Fruit fly (Drosophila melanogaster) whole organism, embryonic: Measurements from ENCODE around the gene CG31638.

Experiments used
- Atf3 ChIP-seq: fragments of 200-800 bp; sonication (Bioruptor generic); optimal IDR thresholded peaks from 3 replicates; lab custom pipeline; 2016; ENCODE audit warnings: missing biosample characterization, missing genetic modification characterization
- CG1024 ChIP-seq: fragments of 200-800 bp; sonication (Bioruptor generic); IDR thresholded peaks from 2 replicates; pipeline ENCODE4 v1.3.6; 2022; ENCODE audit warnings: missing biosample characterization, missing genetic modification characterization
- CG10366 ChIP-seq: fragments of 200-800 bp; sonication (Bioruptor generic); IDR thresholded peaks from 2 replicates; pipeline ENCODE4 v1.3.6; 2022; ENCODE audit warnings: missing biosample characterization, missing genetic modification characterization
- CG11398 ChIP-seq: fragments of 200-800 bp; sonication (Bioruptor generic); optimal IDR thresholded peaks from 2 replicates; lab custom pipeline; 2016; ENCODE audit warnings: missing biosample characterization, missing genetic modification characterization
- CG11696 ChIP-seq: fragments of 200-800 bp; sonication (Bioruptor generic); IDR thresholded peaks from 2 replicates; pipeline ENCODE4 v1.3.6; 2022; ENCODE audit warnings: missing biosample characterization, missing genetic modification characterization
- CG13287 ChIP-seq: fragments of 200-800 bp; sonication (Bioruptor generic); IDR thresholded peaks from 2 replicates; pipeline ENCODE4 v1.3.6; 2022; ENCODE audit warnings: missing biosample characterization, missing genetic modification characterization; ENCODE audit not compliant: partially characterized antibody
- CG14441 ChIP-seq: fragments of 200-800 bp; sonication (Bioruptor generic); IDR thresholded peaks from 2 replicates; pipeline ENCODE4 v1.3.6; 2022; ENCODE audit warnings: missing biosample characterization, missing genetic modification characterization
- CG16815 ChIP-seq: fragments of 200-800 bp; sonication (Bioruptor generic); optimal IDR thresholded peaks from 3 replicates; lab custom pipeline; 2017; ENCODE audit warnings: missing biosample characterization, mild to moderate bottlenecking, missing genetic modification characterization
- CG17359 ChIP-seq: fragments of 200-800 bp; sonication (Bioruptor generic); optimal IDR thresholded peaks from 3 replicates; lab custom pipeline; 2018; ENCODE audit warnings: missing biosample characterization, mild to moderate bottlenecking, missing genetic modification characterization, moderate library complexity
- CG18619 ChIP-seq: fragments of 200-800 bp; sonication (Bioruptor generic); optimal IDR thresholded peaks from 3 replicates; lab custom pipeline; 2017; ENCODE audit warnings: missing biosample characterization, mild to moderate bottlenecking, missing genetic modification characterization
- CG30403 ChIP-seq: fragments of 200-800 bp; sonication (Bioruptor generic); optimal IDR thresholded peaks from 3 replicates; lab custom pipeline; 2016; ENCODE audit warnings: missing biosample characterization, missing genetic modification characterization
- CG31388 ChIP-seq: fragments of 200-800 bp; sonication (Bioruptor generic); optimal IDR thresholded peaks from 2 replicates; lab custom pipeline; 2016; ENCODE audit warnings: missing biosample characterization, missing genetic modification characterization
- CG3838 ChIP-seq: fragments of 200-800 bp; sonication (Bioruptor generic); optimal IDR thresholded peaks from 3 replicates; lab custom pipeline; 2016; ENCODE audit warnings: missing biosample characterization, missing genetic modification characterization
- CG4404 ChIP-seq: fragments of 200-800 bp; sonication (Bioruptor generic); IDR thresholded peaks from 2 replicates; pipeline ENCODE4 v1.3.6; 2022; ENCODE audit warnings: missing biosample characterization, missing genetic modification characterization
- CG8089 ChIP-seq: fragments of 200-800 bp; sonication (Bioruptor generic); optimal IDR thresholded peaks from 3 replicates; lab custom pipeline; 2016; ENCODE audit warnings: missing biosample characterization, missing genetic modification characterization
- Dbx ChIP-seq: fragments of 200-800 bp; sonication (Bioruptor generic); IDR thresholded peaks from 3 replicates; pipeline ENCODE4 v1.3.6; 2022; ENCODE audit warnings: missing biosample characterization, missing genetic modification characterization
- Dref ChIP-seq: fragments of 200-800 bp; sonication (Bioruptor generic); IDR thresholded peaks from 2 replicates; pipeline ENCODE4 v1.3.6; 2022; ENCODE audit warnings: missing biosample characterization, missing genetic modification characterization
- Ets65A ChIP-seq: fragments of 200-800 bp; sonication (Bioruptor generic); peaks from one replicate; lab custom pipeline; 2016; ENCODE audit warnings: missing biosample characterization, missing genetic modification characterization
- Gug ChIP-seq: fragments of 200-800 bp; sonication (Bioruptor generic); IDR thresholded peaks from 4 replicates; pipeline ENCODE4 v1.3.6; 2022; ENCODE audit warnings: missing biosample characterization, missing genetic modification characterization
- HLH3B ChIP-seq: fragments of 200-800 bp; sonication (Bioruptor generic); IDR thresholded peaks from 2 replicates; pipeline ENCODE4 v1.3.6; 2022; ENCODE audit warnings: missing biosample characterization, missing genetic modification characterization
- Hey ChIP-seq: fragments of 200-800 bp; sonication (Bioruptor generic); optimal IDR thresholded peaks from 3 replicates; lab custom pipeline; 2018; ENCODE audit warnings: missing biosample characterization, mild to moderate bottlenecking, missing genetic modification characterization
- HmgD ChIP-seq: fragments of 200-800 bp; sonication (Bioruptor generic); optimal IDR thresholded peaks from 3 replicates; lab custom pipeline; 2016; ENCODE audit warnings: missing biosample characterization, missing genetic modification characterization
- Hsf ChIP-seq: fragments of 200-800 bp; sonication (Bioruptor generic); optimal IDR thresholded peaks from 3 replicates; lab custom pipeline; 2016; ENCODE audit warnings: missing biosample characterization, missing genetic modification characterization
- Mad ChIP-seq: fragments of 200-800 bp; sonication (Bioruptor generic); optimal IDR thresholded peaks from 2 replicates; lab custom pipeline; 2016; ENCODE audit warnings: missing biosample characterization, missing genetic modification characterization
- Opbp ChIP-seq: fragments of 200-800 bp; sonication (Bioruptor generic); IDR thresholded peaks from 3 replicates; pipeline ENCODE4 v1.3.6; 2022; ENCODE audit warnings: missing biosample characterization, missing genetic modification characterization; ENCODE audit not compliant: partially characterized antibody
- Poxn ChIP-seq: fragments of 200-800 bp; sonication (Bioruptor generic); IDR thresholded peaks from 2 replicates; pipeline ENCODE4 v1.3.6; 2022; ENCODE audit warnings: missing biosample characterization, missing genetic modification characterization
- Sry-δ ChIP-seq: fragments of 200-800 bp; sonication (Bioruptor generic); optimal IDR thresholded peaks from 2 replicates; lab custom pipeline; 2016; ENCODE audit warnings: missing biosample characterization, missing genetic modification characterization
- TFAM ChIP-seq: fragments of 200-800 bp; sonication (Bioruptor generic); optimal IDR thresholded peaks from 2 replicates; lab custom pipeline; 2017; ENCODE audit warnings: missing biosample characterization, missing genetic modification characterization, inconsistent platforms
- Vsx1 ChIP-seq: fragments of 200-800 bp; sonication (Bioruptor generic); optimal IDR thresholded peaks from 2 replicates; lab custom pipeline; 2017; ENCODE audit warnings: missing biosample characterization, mild to moderate bottlenecking, missing genetic modification characterization, missing genetic modification reagents
- Xbp1 ChIP-seq: fragments of 200-800 bp; sonication (Bioruptor generic); optimal IDR thresholded peaks from 3 replicates; lab custom pipeline; 2016; ENCODE audit warnings: missing biosample characterization, mild to moderate bottlenecking, missing genetic modification characterization
- ac ChIP-seq: fragments of 200-800 bp; sonication (Bioruptor generic); optimal IDR thresholded peaks from 3 replicates; lab custom pipeline; 2017; ENCODE audit warnings: missing biosample characterization, mild to moderate bottlenecking, missing genetic modification characterization
- az2 ChIP-seq: fragments of 200-800 bp; sonication (Bioruptor generic); optimal IDR thresholded peaks from 3 replicates; lab custom pipeline; 2016; ENCODE audit warnings: missing biosample characterization, missing genetic modification characterization
- bowl ChIP-seq: fragments of 200-800 bp; sonication (Bioruptor generic); IDR thresholded peaks from 2 replicates; pipeline ENCODE4 v1.3.6; 2022; ENCODE audit warnings: missing biosample characterization, missing genetic modification characterization
- ewg ChIP-seq: fragments of 200-800 bp; sonication (Bioruptor generic); optimal IDR thresholded peaks from 3 replicates; lab custom pipeline; 2017; ENCODE audit warnings: mild to moderate bottlenecking, missing biosample characterization, missing genetic modification reagents, missing genetic modification characterization
- fd96Cb ChIP-seq: fragments of 200-800 bp; sonication (Bioruptor generic); optimal IDR thresholded peaks from 2 replicates; lab custom pipeline; 2018; ENCODE audit warnings: missing biosample characterization, mild to moderate bottlenecking, missing genetic modification characterization, moderate library complexity
- gfzf ChIP-seq: fragments of 200-800 bp; sonication (Bioruptor generic); optimal IDR thresholded peaks from 2 replicates; lab custom pipeline; 2016; ENCODE audit warnings: missing biosample characterization, mild to moderate bottlenecking, missing genetic modification characterization, moderate library complexity
- grn ChIP-seq: fragments of 200-800 bp; sonication (Bioruptor generic); optimal IDR thresholded peaks from 3 replicates; lab custom pipeline; 2017; ENCODE audit warnings: missing biosample characterization, missing genetic modification characterization
- gro ChIP-seq: fragments of 200-800 bp; sonication (Bioruptor generic); optimal IDR thresholded peaks from 2 replicates; lab custom pipeline; 2016; ENCODE audit warnings: missing biosample characterization, missing genetic modification characterization
- ham ChIP-seq: fragments of 200-800 bp; sonication (Bioruptor generic); IDR thresholded peaks from 2 replicates; pipeline ENCODE4 v1.3.6; 2022; ENCODE audit warnings: missing biosample characterization, missing genetic modification characterization
- hbn ChIP-seq: fragments of 200-800 bp; sonication (Bioruptor generic); IDR thresholded peaks from 2 replicates; pipeline ENCODE4 v1.3.6; 2022; ENCODE audit warnings: missing biosample characterization, missing genetic modification characterization; ENCODE audit not compliant: partially characterized antibody
- mld ChIP-seq: fragments of 200-800 bp; sonication (Bioruptor generic); IDR thresholded peaks from 3 replicates; pipeline ENCODE4 v1.3.6; 2022; ENCODE audit warnings: missing biosample characterization, missing genetic modification characterization; ENCODE audit not compliant: partially characterized antibody
- nmo ChIP-seq: fragments of 200-800 bp; sonication (Bioruptor generic); optimal IDR thresholded peaks from 2 replicates; lab custom pipeline; 2018; ENCODE audit warnings: missing biosample characterization, mild to moderate bottlenecking, missing genetic modification characterization, moderate library complexity
- oc ChIP-seq: fragments of 200-800 bp; sonication (Bioruptor generic); optimal IDR thresholded peaks from 2 replicates; lab custom pipeline; 2018; ENCODE audit warnings: missing biosample characterization, mild to moderate bottlenecking, missing genetic modification characterization, moderate library complexity
- org-1 ChIP-seq: fragments of 200-800 bp; sonication (Bioruptor generic); optimal IDR thresholded peaks from 2 replicates; lab custom pipeline; 2017; ENCODE audit warnings: missing biosample characterization, missing genetic modification characterization
- peb ChIP-seq: fragments of 200-800 bp; sonication (Bioruptor generic); IDR thresholded peaks from 2 replicates; pipeline ENCODE4 v1.3.6; 2022; ENCODE audit warnings: missing biosample characterization, missing genetic modification characterization
- pros ChIP-seq: fragments of 200-800 bp; sonication (Bioruptor generic); optimal IDR thresholded peaks from 3 replicates; lab custom pipeline; 2019; ENCODE audit warnings: missing biosample characterization, mild to moderate bottlenecking, missing genetic modification characterization, moderate library complexity
- rib ChIP-seq: fragments of 200-800 bp; sonication (Bioruptor generic); IDR thresholded peaks from 2 replicates; pipeline ENCODE4 v1.3.6; 2022; ENCODE audit warnings: missing biosample characterization, missing genetic modification characterization
- seq ChIP-seq: fragments of 200-800 bp; sonication (Bioruptor generic); IDR thresholded peaks from 2 replicates; pipeline ENCODE4 v1.3.6; 2022; ENCODE audit warnings: missing biosample characterization, missing genetic modification characterization
- sima ChIP-seq: fragments of 200-800 bp; sonication (Bioruptor generic); optimal IDR thresholded peaks from 2 replicates; lab custom pipeline; 2016; ENCODE audit warnings: missing biosample characterization, missing genetic modification characterization
- ssp ChIP-seq: fragments of 200-800 bp; sonication (Bioruptor generic); IDR thresholded peaks from 2 replicates; pipeline ENCODE4 v1.3.6; 2022; ENCODE audit warnings: missing biosample characterization, missing genetic modification characterization
- tap ChIP-seq: fragments of 200-800 bp; optimal IDR thresholded peaks from 3 replicates; lab custom pipeline; 2019; ENCODE audit warnings: missing biosample characterization, mild to moderate bottlenecking, missing genetic modification characterization, moderate library complexity
- z ChIP-seq: fragments of 200-800 bp; sonication (Bioruptor generic); IDR thresholded peaks from 3 replicates; pipeline ENCODE4 v1.3.6; 2022; ENCODE audit warnings: missing biosample characterization, missing genetic modification characterization

Gene CG31638

dm6 chr2L:6490783-6491249 is at the start of gene CG31638, which contains the start of gene Phf5a (continued):
- TF ChIP-seq CG31388 (GFP tag; lab: Kevin White, UChicago) (peak; percentile 48), ssp (GFP tag; lab: Robert Waterston, UW) (peak; percentile 48), ac (GFP tag; lab: Kevin White, UChicago) (peak; percentile 47), Poxn (GFP tag; lab: Robert Waterston, UW) (no peak), Hey (tag; lab: Kevin White, UChicago) (no peak), HLH3B (GFP tag; lab: Robert Waterston, UW) (peak; percentile 91), CG11696 (GFP tag; lab: Robert Waterston, UW) (peak; percentile 90), CG13287 (GFP tag; lab: Robert Waterston, UW) (peak; percentile 71), hbn (GFP tag; lab: Robert Waterston, UW) (peak; percentile 47; the same call in 1 of the 2 replicates), Mad (GFP tag; lab: Kevin White, UChicago) (no peak), CG10366 (GFP tag; lab: Robert Waterston, UW) (peak; percentile 43), bowl (GFP tag; lab: Robert Waterston, UW) (0 out of 2 replicates have a peak, but pooled peaks have one; percentile 26), Atf3 (GFP tag; lab: Kevin White, UChicago) (peak; percentile 52), Hsf (peak; percentile 28), Vsx1 (GFP tag; lab: Kevin White, UChicago) (peak; percentile 84), nmo (peak; percentile 81), tap (tag; lab: Kevin White, UChicago) (peak; percentile 93), gro (GFP tag; lab: Kevin White, UChicago) (no peak), org-1 (GFP tag; lab: Kevin White, UChicago) (peak; percentile 63), ham (GFP tag; lab: Robert Waterston, UW) (peak; percentile 81), Dref (GFP tag; lab: Robert Waterston, UW) (no peak), CG4404 (GFP tag; lab: Robert Waterston, UW) (peak; percentile 97), seq (GFP tag; lab: Robert Waterston, UW) (peak; percentile 79), TFAM (GFP tag; lab: Kevin White, UChicago) (peak; percentile 69), CG11398 (GFP tag; lab: Kevin White, UChicago) (no peak), z (no peak), CG17359 (peak; percentile 99), Dbx (peak; percentile 54; the same call in 2 of the 3 replicates), oc (tag; lab: Kevin White, UChicago) (peak; percentile 91), peb (GFP tag; lab: Robert Waterston, UW) (peak; percentile 94), CG16815 (GFP tag; lab: Kevin White, UChicago) (peak; percentile 73), Sry-δ (no peak), CG1024 (GFP tag; lab: Robert Waterston, UW) (peak; percentile 64), CG8089 (GFP tag; lab: Kevin White, UChicago) (peak; percentile 72), rib (no peak), Gug (peak; percentile 95), az2 (GFP tag; lab: Kevin White, UChicago) (peak; percentile 90), mld (no peak), CG14441 (peak; percentile 98), CG30403 (GFP tag; lab: Kevin White, UChicago) (peak; percentile 98), Ets65A (GFP tag; lab: Kevin White, UChicago) (peak; percentile 95), gfzf (GFP tag; lab: Kevin White, UChicago) (peak; percentile 43), CG18619 (GFP tag; lab: Kevin White, UChicago) (peak; percentile 87), Xbp1 (GFP tag; lab: Kevin White, UChicago) (peak; percentile 74), CG3838 (no peak), grn (no peak), HmgD (GFP tag; lab: Kevin White, UChicago) (peak; percentile 18), ewg (peak; percentile 70), fd96Cb (tag; lab: Kevin White, UChicago) (peak; percentile 97), Opbp (peak; percentile 17; the same call in 1 of the 3 replicates), sima (GFP tag; lab: Kevin White, UChicago) (no peak), pros (no peak)
